Fruit fly (Drosophila melanogaster): Measurements from ENCODE around the gene CG17726.

CG17726 gene

dm6 chr3R:11234918-11235371, 8.4 kb downstream of the CG17726 start, which contains the start of the genes Arfip and CG17721:
TSS of gene Arfip (minus strand) at chr3R:11235013.
TSS of gene CG17721 (plus strand) at chr3R:11235140.
- no peak for TF ChIP-seq usp (GFP tag; optimal IDR thresholded peaks at IDR 0.05)
- no peak for TF ChIP-seq Dll (optimal IDR thresholded peaks at IDR 0.05)
- TF ChIP-seq pan (optimal IDR thresholded peaks at IDR 0.05) = no peak
- TF ChIP-seq EcR (GFP tag; optimal IDR thresholded peaks at IDR 0.05) = no peak
- TF ChIP-seq psq (optimal IDR thresholded peaks at IDR 0.05) = no peak
- TF ChIP-seq CG8478 (optimal IDR thresholded peaks at IDR 0.05) = no peak

- TF ChIP-seq EcR (GFP tag; optimal IDR thresholded peaks at IDR 0.05) (no peak), Dll (optimal IDR thresholded peaks at IDR 0.05) (no peak), psq (optimal IDR thresholded peaks at IDR 0.05) (no peak), pan (optimal IDR thresholded peaks at IDR 0.05) (no peak), CG8478 (optimal IDR thresholded peaks at IDR 0.05) (no peak), usp (GFP tag; optimal IDR thresholded peaks at IDR 0.05) (no peak)
Measured at dm6 chr3R:11236041-11236440, 9.5 kb downstream of the CG17726 start, which contains the start of gene CG31441. TSS of gene CG31441 (plus strand) at chr3R:11236286.

dm6 chr3R:11237598-11237997, 11.0 kb downstream of the CG17726 start, which contains the start of gene CG31388:
TSS of gene CG31388 (plus strand) at chr3R:11237815.
- TF ChIP-seq CG8478 (optimal IDR thresholded peaks at IDR 0.05) = no peak
- no peak for TF ChIP-seq EcR (GFP tag; optimal IDR thresholded peaks at IDR 0.05)
- no peak for TF ChIP-seq Dll (optimal IDR thresholded peaks at IDR 0.05)
- no peak for TF ChIP-seq psq (optimal IDR thresholded peaks at IDR 0.05)
- no peak for TF ChIP-seq pan (optimal IDR thresholded peaks at IDR 0.05)
- no peak for TF ChIP-seq usp (GFP tag; optimal IDR thresholded peaks at IDR 0.05)

- no peak for TF ChIP-seq CG8478 (optimal IDR thresholded peaks at IDR 0.05)
- no peak for TF ChIP-seq pan (optimal IDR thresholded peaks at IDR 0.05)
- no peak for TF ChIP-seq EcR (GFP tag; optimal IDR thresholded peaks at IDR 0.05)
- no peak for TF ChIP-seq usp (GFP tag; optimal IDR thresholded peaks at IDR 0.05)
- TF ChIP-seq psq (optimal IDR thresholded peaks at IDR 0.05) = no peak
- no peak for TF ChIP-seq Dll (optimal IDR thresholded peaks at IDR 0.05)
Measured at dm6 chr3R:11240891-11241290, 14.3 kb downstream of the CG17726 start, which contains the start of the genes scpr-B and scpr-A. TSS of gene scpr-B (minus strand) at chr3R:11240991. TSS of gene scpr-A (plus strand) at chr3R:11241183.

dm6 chr3R:11243057-11243740, 16.6 kb downstream of the CG17726 start:
- TF ChIP-seq Dll (optimal IDR thresholded peaks at IDR 0.05) = no peak
- TF ChIP-seq usp (GFP tag; optimal IDR thresholded peaks at IDR 0.05) = no peak
- TF ChIP-seq pan (optimal IDR thresholded peaks at IDR 0.05) = no peak
- TF ChIP-seq CG8478 (optimal IDR thresholded peaks at IDR 0.05) = no peak
- no peak for TF ChIP-seq psq (optimal IDR thresholded peaks at IDR 0.05)
- TF ChIP-seq EcR (GFP tag; optimal IDR thresholded peaks at IDR 0.05) = no peak

dm6 chr3R:11243951-11244660, 17.5 kb downstream of the CG17726 start, which contains the start of the genes CG17734 and CG5214:
TSS of gene CG17734 (minus strand) at chr3R:11243999.
TSS of gene CG5214 (plus strand) at chr3R:11244302.
- TF ChIP-seq Dll (optimal IDR thresholded peaks at IDR 0.05) (no peak), pan (optimal IDR thresholded peaks at IDR 0.05) (no peak), EcR (GFP tag; optimal IDR thresholded peaks at IDR 0.05) (no peak)

dm6 chr3R:11245803-11246202, 19.2 kb downstream of the CG17726 start:
- TF ChIP-seq CG8478 (optimal IDR thresholded peaks at IDR 0.05) = no peak
- no peak for TF ChIP-seq Dll (optimal IDR thresholded peaks at IDR 0.05)
- TF ChIP-seq pan (optimal IDR thresholded peaks at IDR 0.05) = no peak
- TF ChIP-seq usp (GFP tag; optimal IDR thresholded peaks at IDR 0.05) = no peak
- no peak for TF ChIP-seq EcR (GFP tag; optimal IDR thresholded peaks at IDR 0.05)
- TF ChIP-seq psq (optimal IDR thresholded peaks at IDR 0.05) = no peak

dm6 chr3R:11246865-11247264, 20.3 kb downstream of the CG17726 start:
- TF ChIP-seq usp (GFP tag; optimal IDR thresholded peaks at IDR 0.05) = no peak
- TF ChIP-seq CG8478 (optimal IDR thresholded peaks at IDR 0.05) = no peak
- no peak for TF ChIP-seq pan (optimal IDR thresholded peaks at IDR 0.05)
- TF ChIP-seq EcR (GFP tag; optimal IDR thresholded peaks at IDR 0.05) = no peak

- TF ChIP-seq usp (GFP tag; optimal IDR thresholded peaks at IDR 0.05) (no peak), pan (optimal IDR thresholded peaks at IDR 0.05) (no peak), Dll (optimal IDR thresholded peaks at IDR 0.05) (no peak), EcR (GFP tag; optimal IDR thresholded peaks at IDR 0.05) (no peak), psq (optimal IDR thresholded peaks at IDR 0.05) (no peak), CG8478 (optimal IDR thresholded peaks at IDR 0.05) (no peak)
Measured at dm6 chr3R:11253768-11254167, 27.2 kb downstream of the CG17726 start.

- TF ChIP-seq usp (GFP tag; optimal IDR thresholded peaks at IDR 0.05) (no peak), psq (optimal IDR thresholded peaks at IDR 0.05) (no peak), pan (optimal IDR thresholded peaks at IDR 0.05) (no peak), CG8478 (optimal IDR thresholded peaks at IDR 0.05) (no peak), EcR (GFP tag; optimal IDR thresholded peaks at IDR 0.05) (no peak), Dll (optimal IDR thresholded peaks at IDR 0.05) (no peak)
Measured at dm6 chr3R:11254382-11254953, 27.9 kb downstream of the CG17726 start.

- no peak for TF ChIP-seq Dll (optimal IDR thresholded peaks at IDR 0.05)
- no peak for TF ChIP-seq psq (optimal IDR thresholded peaks at IDR 0.05)
- TF ChIP-seq EcR (GFP tag; optimal IDR thresholded peaks at IDR 0.05) = no peak
- no peak for TF ChIP-seq pan (optimal IDR thresholded peaks at IDR 0.05)
- TF ChIP-seq usp (GFP tag; optimal IDR thresholded peaks at IDR 0.05) = no peak
- TF ChIP-seq CG8478 (optimal IDR thresholded peaks at IDR 0.05) = no peak
Measured at dm6 chr3R:11257537-11257936, 31.0 kb downstream of the CG17726 start.

All from whole organism.